Worm (Caenorhabditis elegans): ENCODE results near the gene R05D3.12.

Gene R05D3.12

DNA sequence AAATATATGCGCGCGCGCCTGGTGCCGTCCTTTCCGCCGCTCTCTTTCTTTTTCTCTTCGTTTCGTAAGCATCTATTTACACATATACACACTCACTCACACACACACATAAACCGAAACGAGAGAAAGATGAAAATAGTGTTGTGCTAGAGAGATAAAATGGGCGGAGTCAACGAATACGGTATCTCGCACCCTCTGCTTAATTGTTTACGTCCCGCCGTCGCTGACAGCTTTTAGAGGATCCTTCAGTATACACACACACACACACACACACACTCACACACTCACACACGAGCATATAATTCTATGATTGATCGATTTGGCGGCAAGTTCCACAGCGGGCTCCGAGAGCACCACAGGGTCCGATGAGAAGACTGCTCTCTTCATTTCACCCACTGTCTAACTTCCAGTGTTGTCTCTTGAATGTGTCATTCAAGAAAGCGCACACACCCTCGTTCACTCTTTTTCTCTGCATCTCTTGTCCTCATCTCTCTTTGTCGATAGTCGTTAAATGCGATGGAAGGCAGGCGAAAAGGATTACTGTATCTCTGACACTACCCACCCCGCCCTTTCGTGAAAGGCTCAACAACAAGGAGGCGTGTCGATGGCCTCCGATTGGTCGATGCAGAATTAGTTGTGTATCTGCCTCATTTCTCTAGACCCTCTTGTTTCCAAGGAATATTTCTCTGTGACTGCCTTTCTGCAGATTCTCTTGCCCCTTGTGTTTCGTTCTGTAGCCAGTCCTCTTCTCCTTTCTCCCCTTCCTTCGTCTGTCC is 36.6 kb downstream of the R05D3.12 start (continued):
- TF ChIP-seq bed-2 (GFP tag; IDR thresholded peaks at IDR 0.05), result no peak
- TF ChIP-seq ztf-28 (GFP tag; IDR thresholded peaks at IDR 0.05), result no peak
- peak; percentile 80 for TF ChIP-seq B0336.3 (GFP tag; IDR thresholded peaks at IDR 0.05)
- TF ChIP-seq hmg-1.2 (GFP tag; IDR thresholded peaks at IDR 0.05), result peak; percentile 81
- no peak for TF ChIP-seq hlh-12 (tag; optimal IDR thresholded peaks at IDR 0.05)
- TF ChIP-seq let-607 (tag; optimal IDR thresholded peaks at IDR 0.05), result peak; percentile 42 to 88
- no peak for TF ChIP-seq rcor-1 (GFP tag; IDR thresholded peaks at IDR 0.05)
- TF ChIP-seq chd-7 (tag; optimal IDR thresholded peaks at IDR 0.05), result peak; percentile 87
- TF ChIP-seq lin-26 (GFP tag; IDR thresholded peaks at IDR 0.05), result peak; percentile 91
- TF ChIP-seq attf-5 (GFP tag; optimal IDR thresholded peaks at IDR 0.05), result peak; percentile 93
- no peak for TF ChIP-seq Y53F4B.3 (GFP tag; IDR thresholded peaks at IDR 0.05)
- no peak for TF ChIP-seq F57A8.1 (GFP tag; optimal IDR thresholded peaks at IDR 0.05)
- no peak for TF ChIP-seq nhr-179 (tag; optimal IDR thresholded peaks at IDR 0.05)
- peak; percentile 66 for TF ChIP-seq C06A6.2 (GFP tag; conservative IDR thresholded peaks at IDR 0.05)
- no peak; the same call in 1 of the 2 replicates for TF ChIP-seq cebp-1 (GFP tag; IDR thresholded peaks at IDR 0.05)
- peak; percentile 88 for TF ChIP-seq cebp-1 (tag; optimal IDR thresholded peaks at IDR 0.05)
- no peak for TF ChIP-seq sea-2 (GFP tag; IDR thresholded peaks at IDR 0.05)
- peak in 1 of 3 experiments; percentile 81 for TF ChIP-seq lin-35 (GFP tag; optimal IDR thresholded peaks at IDR 0.05)
- TF ChIP-seq lsy-27 (tag; optimal IDR thresholded peaks at IDR 0.05; ENCODE audit: borderline replicate concordance, insufficient read depth), result no peak
- no peak for TF ChIP-seq him-1 (tag; optimal IDR thresholded peaks at IDR 0.05)
- TF ChIP-seq F23B12.7 (tag; optimal IDR thresholded peaks at IDR 0.05; ENCODE audit: insufficient read depth), result no peak
- TF ChIP-seq F10E7.11 (tag; optimal IDR thresholded peaks at IDR 0.05), result peak; percentile 45
- TF ChIP-seq nhr-90 (tag; optimal IDR thresholded peaks at IDR 0.05), result no peak
- TF ChIP-seq snpc-3.4 (tag; optimal IDR thresholded peaks at IDR 0.05), result no peak
- no peak for TF ChIP-seq rec-8 (tag; optimal IDR thresholded peaks at IDR 0.05)
- TF ChIP-seq Y53G8AR.9 (GFP tag; conservative IDR thresholded peaks at IDR 0.05), result peak; percentile 61; the same call in 1 of the 2 replicates
- TF ChIP-seq zim-3 (tag; optimal IDR thresholded peaks at IDR 0.05), result no peak
- no peak for TF ChIP-seq F22D6.2 (tag; optimal IDR thresholded peaks at IDR 0.05)
- TF ChIP-seq ceh-91 (GFP tag; IDR thresholded peaks at IDR 0.05), result no peak
- no peak for TF ChIP-seq mes-4 (tag; optimal IDR thresholded peaks at IDR 0.05)
- TF ChIP-seq tlf-1 (GFP tag; optimal IDR thresholded peaks at IDR 0.05), result peak; percentile 70
- no peak for TF ChIP-seq Y67H2A.10 (GFP tag; conservative IDR thresholded peaks at IDR 0.05)
- no peak for TF ChIP-seq die-1 (tag; optimal IDR thresholded peaks at IDR 0.05)
- TF ChIP-seq repo-1 (tag; optimal IDR thresholded peaks at IDR 0.05), result peak; percentile 82
- TF ChIP-seq nfyb-1 (GFP tag; IDR thresholded peaks at IDR 0.05), result peak; percentile 99
- no peak for TF ChIP-seq egrh-3 (GFP tag; IDR thresholded peaks at IDR 0.05)
- TF ChIP-seq ets-4 (GFP tag; optimal IDR thresholded peaks at IDR 0.05), result peak; percentile 64
- TF ChIP-seq madf-10 (tag; optimal IDR thresholded peaks at IDR 0.05), result peak; percentile 75
- TF ChIP-seq K12H6.12 (tag; optimal IDR thresholded peaks at IDR 0.05), result peak; percentile 99
- peak; percentile 79 for TF ChIP-seq atf-7 (tag; optimal IDR thresholded peaks at IDR 0.05)
- no peak for TF ChIP-seq F39B2.1 (GFP tag; IDR thresholded peaks at IDR 0.05)
- TF ChIP-seq B0035.1 (tag; optimal IDR thresholded peaks at IDR 0.05), result no peak
- no peak for TF ChIP-seq lsl-1 (GFP tag; optimal IDR thresholded peaks at IDR 0.05)
- peak; percentile 91 for TF ChIP-seq nhr-80 (tag; optimal IDR thresholded peaks at IDR 0.05)
- no peak for TF ChIP-seq xnd-1 (tag; optimal IDR thresholded peaks at IDR 0.05)
- peak; percentile 13 for TF ChIP-seq ztf-22 (GFP tag; optimal IDR thresholded peaks at IDR 0.05)
- peak; percentile 73 for TF ChIP-seq mcd-1 (GFP tag; IDR thresholded peaks at IDR 0.05)
